Worm (Caenorhabditis elegans): ENCODE measurements around the gene Y37H2A.7.

Gene Y37H2A.7

DNA sequence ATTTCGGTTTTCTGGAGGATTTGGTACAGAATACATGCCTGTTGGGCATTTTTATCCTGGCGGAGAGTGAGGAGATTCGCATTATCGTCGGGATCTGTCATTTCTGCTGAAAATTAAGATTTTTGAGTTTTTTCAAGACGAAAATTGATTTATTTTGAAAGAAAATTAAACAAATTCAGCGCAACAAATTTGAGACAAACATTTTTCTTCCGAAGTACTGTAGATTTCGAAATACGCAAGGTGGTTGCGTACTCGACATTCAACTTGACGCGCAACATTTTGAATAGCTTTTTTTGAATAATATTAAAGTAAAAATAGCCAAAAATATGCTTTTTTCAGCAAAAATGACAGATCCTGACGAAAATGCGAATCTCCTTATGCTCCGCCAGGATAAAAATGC is at the start of gene Y37H2A.7:
Gene Y37H2A.7 (minus strand): TSS at position 101 of the 400 bp plus-strand sequence.
- TF ChIP-seq scrt-1 (GFP tag; IDR thresholded peaks at IDR 0.05), result no peak
- no peak for TF ChIP-seq tra-4 (tag; optimal IDR thresholded peaks at IDR 0.05)
- TF ChIP-seq tbx-11 (GFP tag; IDR thresholded peaks at IDR 0.05), result no peak
- no peak for TF ChIP-seq tbx-37 (GFP tag; conservative IDR thresholded peaks at IDR 0.05)
- TF ChIP-seq B0310.2 (tag; optimal IDR thresholded peaks at IDR 0.05), result no peak
- no peak for TF ChIP-seq ceh-13 (GFP tag; optimal IDR thresholded peaks at IDR 0.05)
- no peak for TF ChIP-seq hmbx-1 (tag; optimal IDR thresholded peaks at IDR 0.05)
- TF ChIP-seq hnd-1 (tag; optimal IDR thresholded peaks at IDR 0.05), result no peak
- no peak for TF ChIP-seq F13C5.2 (tag; optimal IDR thresholded peaks at IDR 0.05)
- TF ChIP-seq sea-1 (GFP tag; conservative IDR thresholded peaks at IDR 0.05), result no peak
- TF ChIP-seq hmg-4 (GFP tag; optimal IDR thresholded peaks at IDR 0.05), result no peak

DNA sequence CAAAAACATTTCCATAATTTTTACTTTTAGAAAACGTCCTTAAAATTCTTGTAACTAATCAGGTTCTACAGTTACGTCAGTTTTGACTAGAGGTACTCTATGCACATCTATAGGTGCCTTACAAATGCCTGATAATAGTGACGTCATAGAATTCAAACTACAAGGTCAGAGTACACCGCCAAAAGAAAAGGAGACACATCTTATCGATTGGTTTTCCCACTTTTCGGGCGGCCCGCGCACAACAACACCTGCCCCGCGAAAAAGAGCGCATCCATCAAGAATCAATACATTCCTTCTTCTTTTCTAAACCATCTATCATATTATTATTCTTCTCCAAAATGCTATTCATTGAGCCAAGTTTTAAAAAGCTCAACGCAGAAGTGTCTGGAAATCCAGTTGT is 45.4 kb upstream of the Y37H2A.7 start, which contains the start of gene C31G12.1:
Gene C31G12.1 (plus strand): TSS at position 301 of the 400 bp plus-strand sequence.
- no peak for TF ChIP-seq tra-4 (tag; optimal IDR thresholded peaks at IDR 0.05)
- no peak for TF ChIP-seq ama-1 (optimal IDR thresholded peaks at IDR 0.05)
- TF ChIP-seq hmg-4 (GFP tag; optimal IDR thresholded peaks at IDR 0.05), result no peak
- no peak for TF ChIP-seq hmbx-1 (tag; optimal IDR thresholded peaks at IDR 0.05)
- no peak for TF ChIP-seq ceh-13 (GFP tag; optimal IDR thresholded peaks at IDR 0.05)
- TF ChIP-seq ets-7 (tag; optimal IDR thresholded peaks at IDR 0.05), result no peak
- no peak for TF ChIP-seq scrt-1 (GFP tag; IDR thresholded peaks at IDR 0.05)
- TF ChIP-seq tbx-11 (GFP tag; IDR thresholded peaks at IDR 0.05), result no peak
- no peak for TF ChIP-seq flt-1 (GFP tag; IDR thresholded peaks at IDR 0.05)
- no peak for TF ChIP-seq pes-1 (GFP tag; IDR thresholded peaks at IDR 0.05)
- no peak for TF ChIP-seq aly-1 (tag; optimal IDR thresholded peaks at IDR 0.05)
- TF ChIP-seq ceh-36 (tag; optimal IDR thresholded peaks at IDR 0.05), result no peak
- no peak for TF ChIP-seq sea-1 (GFP tag; conservative IDR thresholded peaks at IDR 0.05)
- TF ChIP-seq tbx-37 (GFP tag; conservative IDR thresholded peaks at IDR 0.05), result no peak
- TF ChIP-seq hnd-1 (tag; optimal IDR thresholded peaks at IDR 0.05), result no peak
- no peak for TF ChIP-seq F13C5.2 (tag; optimal IDR thresholded peaks at IDR 0.05)
- TF ChIP-seq B0310.2 (tag; optimal IDR thresholded peaks at IDR 0.05), result no peak

DNA sequence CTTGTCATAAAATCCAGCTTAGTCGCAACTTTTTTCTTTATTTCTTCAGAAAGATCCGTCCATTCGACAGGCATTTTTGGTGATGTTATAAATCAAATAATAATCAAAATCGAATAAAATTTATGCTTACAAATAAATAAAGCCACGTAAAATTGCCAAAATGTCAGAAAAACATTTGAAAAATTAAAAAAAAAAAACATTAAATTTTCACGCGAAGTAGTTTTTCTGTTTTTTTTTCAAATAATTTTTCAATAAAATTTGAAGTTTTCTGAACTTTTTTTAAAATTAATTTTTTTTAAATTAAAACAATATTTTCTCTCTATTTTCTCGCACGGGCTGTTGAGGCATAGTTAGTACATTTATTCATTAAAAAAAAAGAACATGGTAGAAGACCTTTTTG is 44.4 kb upstream of the Y37H2A.7 start, which contains the start of gene C31G12.4:
Gene C31G12.4 (minus strand): TSS at position 101 of the 400 bp plus-strand sequence.
- TF ChIP-seq flt-1 (GFP tag; IDR thresholded peaks at IDR 0.05) (no peak), hnd-1 (tag; optimal IDR thresholded peaks at IDR 0.05) (no peak), sea-1 (GFP tag; conservative IDR thresholded peaks at IDR 0.05) (no peak), tra-4 (tag; optimal IDR thresholded peaks at IDR 0.05) (no peak), hmg-4 (GFP tag; optimal IDR thresholded peaks at IDR 0.05) (no peak), ama-1 (optimal IDR thresholded peaks at IDR 0.05) (no peak), pes-1 (GFP tag; IDR thresholded peaks at IDR 0.05) (no peak), B0310.2 (tag; optimal IDR thresholded peaks at IDR 0.05) (no peak), F13C5.2 (tag; optimal IDR thresholded peaks at IDR 0.05) (no peak), hmbx-1 (tag; optimal IDR thresholded peaks at IDR 0.05) (no peak), aly-1 (tag; optimal IDR thresholded peaks at IDR 0.05) (no peak)

DNA sequence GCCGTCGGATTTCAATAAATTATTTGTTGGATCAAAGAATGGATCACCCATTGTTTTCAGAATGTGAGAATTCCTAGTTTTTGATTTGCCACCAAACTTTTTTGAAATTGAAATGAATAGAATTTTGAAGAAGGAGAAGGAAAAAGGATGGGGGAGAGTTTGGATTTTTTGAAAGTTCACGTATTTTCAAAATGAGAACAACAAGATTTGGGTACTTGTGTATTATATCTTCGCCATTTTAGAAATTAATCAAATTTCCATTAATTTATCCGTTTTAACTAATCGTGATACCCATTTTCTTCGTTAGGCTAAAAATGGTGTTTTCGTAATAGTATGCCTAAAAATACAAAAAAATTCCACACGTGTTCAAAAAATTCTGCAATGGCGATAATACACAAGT is 37.3 kb upstream of the Y37H2A.7 start, which contains the start of gene C14A6.8:
Gene C14A6.8 (minus strand): TSS at position 101 of the 400 bp plus-strand sequence.
- no peak for TF ChIP-seq ceh-36 (tag; optimal IDR thresholded peaks at IDR 0.05)
- TF ChIP-seq aly-1 (tag; optimal IDR thresholded peaks at IDR 0.05), result no peak
- TF ChIP-seq flt-1 (GFP tag; IDR thresholded peaks at IDR 0.05), result no peak
- no peak for TF ChIP-seq tbx-11 (GFP tag; IDR thresholded peaks at IDR 0.05)
- TF ChIP-seq B0310.2 (tag; optimal IDR thresholded peaks at IDR 0.05), result no peak
- TF ChIP-seq pes-1 (GFP tag; IDR thresholded peaks at IDR 0.05), result no peak
- no peak for TF ChIP-seq ceh-13 (GFP tag; optimal IDR thresholded peaks at IDR 0.05)
- no peak for TF ChIP-seq F13C5.2 (tag; optimal IDR thresholded peaks at IDR 0.05)
- TF ChIP-seq tra-4 (tag; optimal IDR thresholded peaks at IDR 0.05), result no peak
- no peak for TF ChIP-seq scrt-1 (GFP tag; IDR thresholded peaks at IDR 0.05)
- TF ChIP-seq tbx-37 (GFP tag; conservative IDR thresholded peaks at IDR 0.05), result no peak
- no peak for TF ChIP-seq hmg-4 (GFP tag; optimal IDR thresholded peaks at IDR 0.05)
- TF ChIP-seq hmbx-1 (tag; optimal IDR thresholded peaks at IDR 0.05), result no peak

DNA sequence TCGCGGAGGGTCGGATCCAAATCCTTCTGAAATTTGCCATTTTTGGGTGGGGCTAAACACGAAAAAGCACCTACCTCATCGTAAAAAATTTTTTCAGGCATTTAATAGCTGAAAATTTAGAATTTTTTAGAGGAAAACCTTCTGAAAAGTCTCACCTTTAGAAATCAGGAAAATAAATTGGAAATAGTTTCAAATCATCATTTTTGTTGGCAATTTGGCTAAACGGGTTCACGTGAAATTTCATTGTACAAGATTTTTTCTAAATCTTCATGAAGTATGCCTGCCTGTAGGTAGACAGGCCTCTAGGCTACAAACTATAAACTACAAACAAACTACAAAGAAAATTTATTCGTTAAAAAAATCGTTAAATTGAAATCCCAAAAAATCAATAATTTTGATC is 34.0 kb upstream of the Y37H2A.7 start, which contains the start of gene C14A6.7:
Gene C14A6.7 (minus strand): TSS at position 101 of the 400 bp plus-strand sequence.
- TF ChIP-seq pes-1 (GFP tag; IDR thresholded peaks at IDR 0.05) (no peak), aly-1 (tag; optimal IDR thresholded peaks at IDR 0.05) (no peak), tbx-11 (GFP tag; IDR thresholded peaks at IDR 0.05) (no peak), F13C5.2 (tag; optimal IDR thresholded peaks at IDR 0.05) (no peak), scrt-1 (GFP tag; IDR thresholded peaks at IDR 0.05) (no peak), hnd-1 (tag; optimal IDR thresholded peaks at IDR 0.05) (no peak)

DNA sequence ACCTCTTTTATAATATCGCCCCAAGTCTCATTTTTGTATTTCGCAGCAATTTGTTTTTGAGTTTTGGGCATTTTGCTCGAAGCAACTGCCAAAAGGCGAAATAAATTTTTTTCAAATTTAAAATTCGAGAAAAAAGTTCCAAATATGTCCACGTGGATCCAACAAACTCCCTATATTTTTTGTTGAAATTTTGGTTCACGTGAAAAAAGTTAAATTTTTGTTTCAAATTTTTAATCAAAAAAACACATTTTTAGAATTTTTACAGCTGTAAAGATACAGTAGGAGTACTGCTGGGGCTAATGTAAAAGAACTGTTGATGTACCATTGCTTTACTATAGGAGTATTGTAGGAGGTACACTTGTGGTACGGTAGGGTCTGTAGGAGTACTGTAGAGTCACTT is 32.9 kb upstream of the Y37H2A.7 start, which contains the start of gene C14A6.6:
Gene C14A6.6 (minus strand): TSS at position 101 of the 400 bp plus-strand sequence.
- TF ChIP-seq ama-1 (optimal IDR thresholded peaks at IDR 0.05), result no peak
- no peak for TF ChIP-seq ets-7 (tag; optimal IDR thresholded peaks at IDR 0.05)
- no peak for TF ChIP-seq B0310.2 (tag; optimal IDR thresholded peaks at IDR 0.05)
- TF ChIP-seq aly-1 (tag; optimal IDR thresholded peaks at IDR 0.05), result no peak
- no peak for TF ChIP-seq tra-4 (tag; optimal IDR thresholded peaks at IDR 0.05)
- TF ChIP-seq flt-1 (GFP tag; IDR thresholded peaks at IDR 0.05), result no peak

DNA sequence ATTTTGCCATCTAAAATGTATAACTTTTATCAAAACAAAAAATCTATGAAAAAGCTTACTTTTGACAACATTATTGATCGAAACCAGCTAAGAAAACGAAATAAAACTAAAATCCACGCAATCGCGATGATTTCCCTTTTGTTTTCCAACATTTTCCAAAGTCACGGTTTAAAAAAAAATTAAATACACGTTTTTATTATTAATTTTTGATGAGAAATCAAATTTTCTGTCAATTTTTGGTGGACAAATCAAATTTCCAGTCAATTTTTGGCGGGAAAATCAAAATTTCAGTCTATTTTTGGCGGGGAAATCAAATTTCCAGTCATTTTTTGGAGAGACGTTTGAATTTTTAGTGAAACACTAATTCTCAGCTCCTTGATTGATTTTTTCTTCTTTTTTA is 30.5 kb upstream of the Y37H2A.7 start, which contains the start of gene C14A6.5:
Gene C14A6.5 (minus strand): TSS at position 101 of the 400 bp plus-strand sequence.
- no peak for TF ChIP-seq flt-1 (GFP tag; IDR thresholded peaks at IDR 0.05)
- no peak for TF ChIP-seq ceh-36 (tag; optimal IDR thresholded peaks at IDR 0.05)
- no peak for TF ChIP-seq ceh-13 (GFP tag; optimal IDR thresholded peaks at IDR 0.05)
- no peak for TF ChIP-seq F13C5.2 (tag; optimal IDR thresholded peaks at IDR 0.05)
- no peak for TF ChIP-seq ama-1 (optimal IDR thresholded peaks at IDR 0.05)
- no peak for TF ChIP-seq pes-1 (GFP tag; IDR thresholded peaks at IDR 0.05)
- no peak for TF ChIP-seq hmbx-1 (tag; optimal IDR thresholded peaks at IDR 0.05)
- no peak for TF ChIP-seq B0310.2 (tag; optimal IDR thresholded peaks at IDR 0.05)

DNA sequence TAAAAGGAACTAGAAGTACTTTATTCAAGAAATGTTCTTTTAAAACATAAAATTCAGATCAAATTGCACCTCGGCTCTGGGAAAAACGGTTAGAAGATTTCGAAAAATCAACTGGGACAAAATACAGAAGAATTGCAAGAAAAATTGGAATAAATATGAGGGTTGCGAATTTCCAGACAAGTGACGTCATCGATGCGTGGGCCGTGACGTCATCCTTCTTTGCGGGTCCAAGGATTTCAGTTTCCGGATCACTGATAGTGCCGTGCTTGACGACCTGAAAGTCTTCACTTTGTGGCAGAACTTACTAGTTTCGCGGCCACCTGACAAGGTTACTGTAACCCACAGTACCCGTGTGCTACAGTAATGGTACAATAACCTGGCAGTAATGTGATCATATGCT is 29.2 kb upstream of the Y37H2A.7 start:
- TF ChIP-seq tbx-37 (GFP tag; conservative IDR thresholded peaks at IDR 0.05), result no peak
- TF ChIP-seq hmbx-1 (tag; optimal IDR thresholded peaks at IDR 0.05), result no peak
- TF ChIP-seq hnd-1 (tag; optimal IDR thresholded peaks at IDR 0.05), result no peak
